2 worm cellular contexts compared by ENCODE assay signal in genomic region chrV:4175624-4176023, ce11.
TF ChIP-seq lines count a peak whose summit lies in the region.

Gene coh-4, minus strand, starts transcription at chrV:4175640.
Gene pid-5, plus strand, starts transcription at chrV:4175882.

TF ChIP-seq in whole organism, L4 larva, 104 proteins besides CTCF, POLR2A, EP300 and RAD21:
- TF ChIP-seq mdt-29 (GFP tag; IDR thresholded peaks at IDR 0.05; lab: Robert Waterston, UW) (0 out of 2 replicates have a peak, but pooled peaks have one; percentile 15), F49E8.2 (tag; optimal IDR thresholded peaks at IDR 0.05; lab: Kevin White, UChicago; ENCODE audit: borderline replicate concordance) (peak; percentile 93), fos-1 (tag; optimal IDR thresholded peaks at IDR 0.05; lab: Kevin White, UChicago) (no peak), Y48G9A.11 (GFP tag; IDR thresholded peaks at IDR 0.05; lab: Robert Waterston, UW) (peak; percentile 55; the same call in 1 of the 2 replicates), F37D6.2 (tag; optimal IDR thresholded peaks at IDR 0.05; lab: Kevin White, UChicago) (no peak), snpc-1.2 (GFP tag; IDR thresholded peaks at IDR 0.05; lab: Robert Waterston, UW) (peak; percentile 56; the same call in 1 of the 2 replicates), lim-7 (GFP tag; IDR thresholded peaks at IDR 0.05; lab: Robert Waterston, UW) (no peak), lin-38 (GFP tag; IDR thresholded peaks at IDR 0.05; lab: Robert Waterston, UW) (peak; percentile 81), saeg-2 (GFP tag; IDR thresholded peaks at IDR 0.05; lab: Robert Waterston, UW) (no peak), unc-130 (GFP tag; optimal IDR thresholded peaks at IDR 0.05; lab: Kevin White, UChicago) (peak; percentile 90)

TF ChIP-seq in whole organism, young adult, 124 proteins besides CTCF, POLR2A, EP300 and RAD21 (continues in another document):
- TF ChIP-seq F22D6.2 (tag; optimal IDR thresholded peaks at IDR 0.05; lab: Kevin White, UChicago) (no peak), sptf-2 (GFP tag; optimal IDR thresholded peaks at IDR 0.05; lab: Kevin White, UChicago) (no peak), hmg-20 (GFP tag; IDR thresholded peaks at IDR 0.05; lab: Robert Waterston, UW) (no peak), ceh-79 (tag; optimal IDR thresholded peaks at IDR 0.05; lab: Kevin White, UChicago) (no peak), madf-6 (GFP tag; IDR thresholded peaks at IDR 0.05; lab: Robert Waterston, UW) (peak; percentile 99), F39B2.1 (GFP tag; IDR thresholded peaks at IDR 0.05; lab: Robert Waterston, UW) (no peak), C17E4.6 (GFP tag; IDR thresholded peaks at IDR 0.05; lab: Robert Waterston, UW) (peak; percentile 61; the same call in 1 of the 2 replicates), bed-2 (GFP tag; IDR thresholded peaks at IDR 0.05; lab: Robert Waterston, UW) (no peak), him-1 (tag; optimal IDR thresholded peaks at IDR 0.05; lab: Kevin White, UChicago) (peak; percentile 5), snpc-3.4 (tag; optimal IDR thresholded peaks at IDR 0.05; lab: Kevin White, UChicago) (peak; percentile 94), F52B5.7 (tag; optimal IDR thresholded peaks at IDR 0.05; lab: Kevin White, UChicago) (no peak), pha-4 (tag; optimal IDR thresholded peaks at IDR 0.05; lab: Kevin White, UChicago) (no peak), lin-54 (GFP tag; optimal IDR thresholded peaks at IDR 0.05; lab: Kevin White, UChicago) (peak; percentile 90), F49E8.2 (tag; optimal IDR thresholded peaks at IDR 0.05; lab: Kevin White, UChicago; ENCODE audit: insufficient read depth) (peak; percentile 83), Y56A3A.18 (GFP tag; IDR thresholded peaks at IDR 0.05; lab: Robert Waterston, UW) (no peak), zfh-2 (GFP tag; conservative IDR thresholded peaks at IDR 0.05; lab: Robert Waterston, UW) (no peak), ztf-25 (GFP tag; IDR thresholded peaks at IDR 0.05; lab: Robert Waterston, UW) (no peak), Y53G8AR.9 (GFP tag; conservative IDR thresholded peaks at IDR 0.05; lab: Robert Waterston, UW) (peak; percentile 79), sdz-38 (tag; optimal IDR thresholded peaks at IDR 0.05; lab: Kevin White, UChicago) (no peak), atf-7 (tag; optimal IDR thresholded peaks at IDR 0.05; lab: Kevin White, UChicago) (no peak), rec-8 (tag; optimal IDR thresholded peaks at IDR 0.05; lab: Kevin White, UChicago) (no peak), F33H1.4 (GFP tag; IDR thresholded peaks at IDR 0.05; lab: Robert Waterston, UW) (peak; percentile 99), rcor-1 (GFP tag; IDR thresholded peaks at IDR 0.05; lab: Robert Waterston, UW) (peak; percentile 80), nhr-90 (tag; optimal IDR thresholded peaks at IDR 0.05; lab: Kevin White, UChicago) (no peak), madf-3 (GFP tag; IDR thresholded peaks at IDR 0.05; lab: Robert Waterston, UW) (0 out of 2 replicates have a peak, but pooled peaks have one; percentile 70), nhr-120 (GFP tag; IDR thresholded peaks at IDR 0.05; lab: Robert Waterston, UW) (no peak), tbx-9 (tag; optimal IDR thresholded peaks at IDR 0.05; lab: Kevin White, UChicago; ENCODE audit: borderline replicate concordance) (no peak), snpc-1.1 (tag; optimal IDR thresholded peaks at IDR 0.05; lab: Kevin White, UChicago; ENCODE audit: insufficient read depth) (peak; percentile 58), ceh-27 (GFP tag; optimal IDR thresholded peaks at IDR 0.05; lab: Kevin White, UChicago) (no peak), T07F8.4 (tag; optimal IDR thresholded peaks at IDR 0.05; lab: Kevin White, UChicago) (no peak), athp-1 (tag; optimal IDR thresholded peaks at IDR 0.05; lab: Kevin White, UChicago) (peak; percentile 23), let-526 (GFP tag; IDR thresholded peaks at IDR 0.05; lab: Robert Waterston, UW) (no peak), K12H6.12 (tag; optimal IDR thresholded peaks at IDR 0.05; lab: Kevin White, UChicago) (no peak), mes-4 (tag; optimal IDR thresholded peaks at IDR 0.05; lab: Kevin White, UChicago) (no peak), repo-1 (tag; optimal IDR thresholded peaks at IDR 0.05; lab: Kevin White, UChicago) (no peak), attf-6 (GFP tag; IDR thresholded peaks at IDR 0.05; lab: Robert Waterston, UW) (peak; percentile 69; the same call in 1 of the 2 replicates), ceh-58 (GFP tag; IDR thresholded peaks at IDR 0.05; lab: Robert Waterston, UW) (no peak), K11D2.4 (GFP tag; IDR thresholded peaks at IDR 0.05; lab: Robert Waterston, UW) (no peak), hlh-26 (GFP tag; conservative IDR thresholded peaks at IDR 0.05; lab: Robert Waterston, UW) (no peak), egrh-3 (GFP tag; IDR thresholded peaks at IDR 0.05; lab: Robert Waterston, UW) (no peak), ztf-22 (GFP tag; optimal IDR thresholded peaks at IDR 0.05; lab: Kevin White, UChicago) (no peak), somi-1 (GFP tag; optimal IDR thresholded peaks at IDR 0.05; lab: Kevin White, UChicago) (no peak), nfya-1 (tag; optimal IDR thresholded peaks at IDR 0.05; lab: Kevin White, UChicago; ENCODE audit: borderline replicate concordance, insufficient read depth) (no peak), aptf-3 (GFP tag; IDR thresholded peaks at IDR 0.05; lab: Robert Waterston, UW) (no peak), egl-44 (GFP tag; IDR thresholded peaks at IDR 0.05; lab: Robert Waterston, UW) (no peak), aptf-2 (GFP tag; conservative IDR thresholded peaks at IDR 0.05; lab: Robert Waterston, UW) (no peak), F57C9.4 (tag; optimal IDR thresholded peaks at IDR 0.05; lab: Kevin White, UChicago) (no peak), hrde-1 (tag; optimal IDR thresholded peaks at IDR 0.05; lab: Kevin White, UChicago; ENCODE audit: borderline replicate concordance) (peak; percentile 22), xnd-1 (tag; optimal IDR thresholded peaks at IDR 0.05; lab: Kevin White, UChicago) (peak; percentile 99), mxl-1 (tag; optimal IDR thresholded peaks at IDR 0.05; lab: Kevin White, UChicago) (no peak), snpc-1.3 (tag; optimal IDR thresholded peaks at IDR 0.05; lab: Kevin White, UChicago; ENCODE audit: insufficient read depth) (peak; percentile 81), ets-4 (GFP tag; optimal IDR thresholded peaks at IDR 0.05; lab: Kevin White, UChicago) (no peak), ceh-91 (GFP tag; IDR thresholded peaks at IDR 0.05; lab: Robert Waterston, UW) (peak; percentile 94), F23B12.7 (tag; optimal IDR thresholded peaks at IDR 0.05; lab: Kevin White, UChicago; ENCODE audit: insufficient read depth) (peak; percentile 36), ceh-100 (GFP tag; IDR thresholded peaks at IDR 0.05; lab: Robert Waterston, UW) (peak; percentile 61), madf-8 (GFP tag; conservative IDR thresholded peaks at IDR 0.05; lab: Robert Waterston, UW) (peak; percentile 95), unc-130 (GFP tag; optimal IDR thresholded peaks at IDR 0.05; lab: Kevin White, UChicago) (peak; percentile 84), B0019.2 (GFP tag; conservative IDR thresholded peaks at IDR 0.05; lab: Robert Waterston, UW) (peak; percentile 83), pbrm-1 (GFP tag; IDR thresholded peaks at IDR 0.05; lab: Robert Waterston, UW) (peak; percentile 61), lag-1 (GFP tag; IDR thresholded peaks at IDR 0.05; lab: Robert Waterston, UW) (no peak), lsl-1 (GFP tag; optimal IDR thresholded peaks at IDR 0.05; lab: Kevin White, UChicago) (peak; percentile 99), tbp1 (GFP tag; optimal IDR thresholded peaks at IDR 0.05; lab: Kevin White, UChicago) (peak; percentile 63), ekl-4 (GFP tag; IDR thresholded peaks at IDR 0.05; lab: Robert Waterston, UW) (peak; percentile 61), Y95B8A.8 (GFP tag; IDR thresholded peaks at IDR 0.05; lab: Robert Waterston, UW) (peak; percentile 87), Y67H2A.10 (GFP tag; conservative IDR thresholded peaks at IDR 0.05; lab: Robert Waterston, UW) (no peak), tlf-1 (GFP tag; optimal IDR thresholded peaks at IDR 0.05; lab: Kevin White, UChicago) (peak; percentile 75), D2030.7 (GFP tag; IDR thresholded peaks at IDR 0.05; lab: Robert Waterston, UW) (peak; percentile 95), gei-17 (GFP tag; optimal IDR thresholded peaks at IDR 0.05; lab: Kevin White, UChicago) (no peak), B0336.3 (GFP tag; IDR thresholded peaks at IDR 0.05; lab: Robert Waterston, UW) (peak; percentile 74), mcd-1 (GFP tag; IDR thresholded peaks at IDR 0.05; lab: Robert Waterston, UW) (peak; percentile 83), dox-1 (GFP tag; IDR thresholded peaks at IDR 0.05; lab: Robert Waterston, UW) (peak; percentile 89), ztf-6 (GFP tag; IDR thresholded peaks at IDR 0.05; lab: Robert Waterston, UW) (no peak), Y53F4B.3 (GFP tag; IDR thresholded peaks at IDR 0.05; lab: Robert Waterston, UW) (no peak), nfyb-1 (GFP tag; IDR thresholded peaks at IDR 0.05; lab: Robert Waterston, UW) (peak; percentile 63), dpl-1 (GFP tag; optimal IDR thresholded peaks at IDR 0.05; lab: Kevin White, UChicago) (peak; percentile 92), F57A8.1 (GFP tag; optimal IDR thresholded peaks at IDR 0.05; lab: Kevin White, UChicago) (no peak), unc-62 (GFP tag; optimal IDR thresholded peaks at IDR 0.05; lab: Kevin White, UChicago) (no peak), ccch-3 (GFP tag; optimal IDR thresholded peaks at IDR 0.05; lab: Kevin White, UChicago) (no peak), lin-35 (GFP tag; optimal IDR thresholded peaks at IDR 0.05; lab: Kevin White, UChicago) (peak in 1 of 3 experiments; percentile 46), F55B11.4 (tag; optimal IDR thresholded peaks at IDR 0.05; lab: Kevin White, UChicago; ENCODE audit: borderline replicate concordance, insufficient read depth) (no peak), nhr-27 (tag; optimal IDR thresholded peaks at IDR 0.05; lab: Kevin White, UChicago) (no peak), efl-1 (GFP tag; optimal IDR thresholded peaks at IDR 0.05; lab: Kevin White, UChicago) (peak; percentile 98), nhr-179 (tag; optimal IDR thresholded peaks at IDR 0.05; lab: Kevin White, UChicago) (no peak)

Comparison
In these comparisons a context has a peak if more than half of its experiments do, and no peak if none do; other contexts are left out.
1. Of the 7 proteins assayed by ChIP-seq in both whole organism, young adult and whole organism, L4 larva: peak only in whole organism, young adult: dpl-1 and snpc-4; only in whole organism, L4 larva: none; in both: F49E8.2 and unc-130; in neither: 3.